Worm (Caenorhabditis elegans) whole organism, dauer: ENCODE measurements around the gene flwr-1.
"Not testable (repeated sequence)": the region's sequence is repeated elsewhere in the genome, so short reads cannot be mapped to it uniquely, and the experiment has no call there.

Experiments
- unc-62 ChIP-seq: sonication (generic microtip); optimal IDR thresholded peaks from 2 replicates; lab custom pipeline; 2017; ENCODE audit warnings: missing biosample characterization, missing genetic modification reagents, missing genetic modification characterization

The flwr-1 gene

DNA sequence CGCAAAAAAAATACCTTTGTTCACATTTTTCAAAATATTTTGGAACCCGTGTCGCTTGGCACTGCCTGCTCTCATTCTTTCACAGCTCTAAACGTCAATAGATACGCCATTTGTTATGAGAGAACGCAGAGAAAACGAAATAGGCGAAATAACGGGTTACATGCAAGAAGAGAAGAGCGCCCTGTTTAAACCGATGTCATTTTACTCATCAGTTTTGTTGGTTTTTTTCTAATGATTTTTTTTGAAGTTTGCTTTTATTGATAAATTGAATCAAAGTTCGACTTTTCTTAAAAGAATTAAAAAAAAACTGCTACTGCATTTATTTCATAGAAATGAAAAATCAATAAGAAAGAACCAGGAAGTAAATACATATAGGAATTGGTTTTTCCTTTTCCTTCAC is 8.7 kb upstream of the flwr-1 start:
- no peak for TF ChIP-seq unc-62 (GFP tag; lab: Kevin White, UChicago)

DNA sequence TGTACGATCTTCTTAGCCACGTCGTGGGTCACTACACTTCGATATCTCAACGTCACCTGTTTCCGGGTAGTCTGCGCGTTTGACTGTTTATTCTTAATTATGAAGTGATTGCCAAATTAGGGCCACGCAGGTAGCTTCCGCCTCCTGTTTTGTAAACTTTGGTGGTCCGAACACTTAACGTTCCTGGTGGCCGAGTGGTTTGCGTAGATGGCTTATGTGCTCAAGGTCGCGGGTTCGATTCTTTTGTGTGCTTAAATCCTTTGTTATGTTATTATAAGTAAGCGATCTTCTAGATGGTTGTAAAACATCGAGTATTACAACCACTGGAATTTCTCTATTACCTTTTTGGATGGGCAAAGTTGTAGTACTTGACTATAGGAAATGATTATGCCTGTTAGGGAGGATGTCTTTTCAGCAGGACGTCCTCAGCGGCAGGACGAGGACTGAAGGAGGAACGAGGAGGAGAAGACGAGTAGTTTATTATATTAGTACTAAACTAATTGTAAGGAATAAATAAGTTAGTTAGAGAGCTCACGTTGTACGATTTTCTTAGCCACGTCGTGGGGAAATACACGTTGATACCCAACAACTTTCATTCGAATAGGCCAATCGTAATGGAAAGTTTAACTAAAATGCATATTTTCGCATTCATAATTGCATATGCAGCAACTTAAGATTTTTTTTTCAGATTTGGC is 6.9 kb upstream of the flwr-1 start:
- no peak for TF ChIP-seq unc-62 (GFP tag; lab: Kevin White, UChicago)

DNA sequence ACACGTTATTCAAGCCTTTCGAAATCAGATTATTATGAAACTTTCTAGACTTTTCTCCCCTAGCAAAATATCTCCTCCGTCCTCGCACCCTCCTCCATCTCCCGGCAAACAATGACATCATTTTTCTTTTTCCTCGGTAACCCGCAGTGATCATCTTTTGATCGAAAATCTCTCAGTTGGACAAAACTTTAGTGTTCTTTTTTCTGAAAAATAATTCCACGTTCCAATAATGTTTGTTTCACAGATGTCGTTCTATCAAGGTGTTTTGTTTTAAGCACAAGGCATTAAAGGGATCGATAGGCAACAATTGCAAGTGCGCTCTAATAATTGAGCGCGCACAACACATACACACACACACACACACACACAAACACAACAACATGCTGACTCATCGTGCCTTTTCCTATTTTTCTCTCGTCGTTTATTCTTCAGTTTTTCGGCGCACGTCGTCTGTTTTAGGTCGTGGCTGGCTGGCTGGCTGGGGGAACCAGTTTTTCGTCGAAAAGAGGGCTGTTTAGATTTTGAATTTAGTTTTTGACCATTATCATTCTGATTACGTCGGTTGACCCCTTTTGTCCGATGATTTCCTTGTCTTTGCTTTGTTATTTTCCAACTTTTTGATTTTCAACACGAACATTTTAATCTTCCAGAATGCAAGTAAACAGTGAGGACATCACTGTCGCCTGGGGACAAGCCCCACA is 5.5 kb upstream of the flwr-1 start, which contains the start of gene F20D1.3:
TSS of gene F20D1.3 (plus strand) at position 651 of the 701 bp plus-strand sequence.
- no peak for TF ChIP-seq unc-62 (GFP tag; lab: Kevin White, UChicago)

DNA sequence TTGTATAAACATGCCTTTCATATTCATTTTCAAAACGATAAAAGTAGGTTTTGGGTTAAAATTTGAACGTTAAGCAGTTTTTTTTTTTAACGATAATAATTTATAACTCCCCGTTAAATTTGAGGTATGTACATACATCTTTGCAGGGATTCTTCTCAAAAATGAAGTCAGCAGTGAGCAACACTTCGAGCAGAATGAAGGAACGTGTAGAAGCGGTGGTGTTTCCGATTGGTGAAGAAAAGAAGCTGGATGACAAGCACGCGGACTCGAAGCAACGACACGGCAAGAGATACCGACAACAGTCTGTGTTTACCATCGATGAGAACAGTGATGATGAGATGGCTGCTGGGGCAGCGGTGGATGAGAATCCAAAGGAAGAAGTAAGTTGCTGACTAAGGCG is 3.0 kb upstream of the flwr-1 start:
- TF ChIP-seq unc-62 (GFP tag; lab: Kevin White, UChicago), result no peak

DNA sequence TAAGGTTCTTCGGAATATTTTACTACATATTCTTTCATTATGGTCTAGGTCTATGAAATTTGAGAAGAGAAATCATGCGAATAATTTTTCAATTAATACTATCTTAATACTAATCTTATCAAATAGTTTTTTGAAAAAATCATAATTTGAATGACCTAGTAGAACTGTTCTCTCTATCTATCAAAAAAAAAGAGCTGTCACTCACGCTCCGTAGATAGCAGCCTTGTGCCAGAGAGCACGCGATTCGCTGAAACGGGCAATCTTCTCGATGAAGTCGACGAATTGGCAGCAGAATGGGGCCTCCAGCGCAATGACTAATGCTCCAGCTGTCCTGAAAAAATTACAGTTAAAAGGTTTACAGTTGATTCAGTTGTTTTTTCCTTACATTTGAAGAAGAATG is 456 bp downstream of the flwr-1 start:
- no peak for TF ChIP-seq unc-62 (GFP tag; lab: Kevin White, UChicago)

DNA sequence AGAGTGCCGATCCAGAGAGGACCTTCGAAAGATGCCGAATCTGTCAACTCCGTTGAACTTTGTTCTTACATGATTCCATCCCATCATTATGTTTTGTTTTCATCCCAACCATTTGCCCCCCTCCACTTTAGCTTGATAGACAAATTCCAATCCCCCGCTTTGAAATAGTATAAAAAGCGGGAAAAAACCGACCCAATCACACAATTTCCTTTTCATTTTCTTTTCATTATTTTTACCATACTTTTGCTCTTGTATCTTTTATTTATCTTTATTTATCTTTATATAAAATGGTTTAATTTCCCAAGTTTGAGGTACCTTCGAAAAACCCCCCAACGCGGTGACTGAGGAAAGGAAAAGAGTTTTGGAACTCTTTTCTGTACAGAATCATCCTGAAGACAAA is 3.6 kb downstream of the flwr-1 start, which contains the start of gene F20D1.22:
TSS of gene F20D1.22 (plus strand) at position 301 of the 400 bp plus-strand sequence.
- TF ChIP-seq unc-62 (GFP tag; lab: Kevin White, UChicago), result not testable (repeated sequence)

DNA sequence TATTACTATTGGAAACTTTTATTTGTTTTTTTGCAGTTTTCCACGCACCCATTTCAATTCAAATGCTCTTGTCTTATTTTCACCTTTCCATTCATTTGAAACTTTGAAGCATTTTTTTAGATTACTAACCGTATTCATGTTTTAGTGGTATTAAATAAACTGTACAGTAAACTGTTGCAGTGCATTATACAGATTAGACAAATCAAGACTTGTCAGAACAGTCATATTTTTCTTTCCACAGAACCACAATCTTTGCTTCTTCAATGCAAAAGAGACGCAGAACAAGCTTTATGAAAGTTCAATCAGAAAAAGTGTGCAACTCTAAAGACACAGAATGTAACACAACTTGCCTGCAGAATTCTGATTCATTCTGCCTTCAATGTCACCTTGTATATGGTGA is 4.3 kb downstream of the flwr-1 start, which contains the start of gene F45B8.5:
TSS of gene F45B8.5 (plus strand) at position 301 of the 400 bp plus-strand sequence.
- TF ChIP-seq unc-62 (GFP tag; lab: Kevin White, UChicago), result no peak

DNA sequence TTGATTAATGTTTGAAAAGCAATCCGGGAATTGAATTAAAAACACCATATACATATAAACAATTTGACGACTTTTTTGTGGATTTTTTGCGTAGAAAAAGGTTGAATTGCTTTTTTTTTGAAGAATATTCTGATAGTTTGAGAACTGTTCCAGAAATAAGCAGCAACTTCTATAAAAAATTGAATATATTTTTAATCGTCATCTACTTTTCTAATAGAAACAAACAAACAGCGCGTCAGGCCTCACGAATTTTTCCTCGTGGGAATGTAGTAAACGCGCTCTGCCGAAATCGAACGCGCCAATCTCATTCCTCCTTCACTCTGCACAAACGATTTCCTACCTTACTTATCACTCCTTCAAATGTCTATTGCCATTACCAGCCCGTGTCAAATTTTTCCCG is 5.8 kb downstream of the flwr-1 start, which contains the start of gene rgs-11:
TSS of gene rgs-11 (plus strand) at position 301 of the 400 bp plus-strand sequence.
- TF ChIP-seq unc-62 (GFP tag; lab: Kevin White, UChicago), result no peak

DNA sequence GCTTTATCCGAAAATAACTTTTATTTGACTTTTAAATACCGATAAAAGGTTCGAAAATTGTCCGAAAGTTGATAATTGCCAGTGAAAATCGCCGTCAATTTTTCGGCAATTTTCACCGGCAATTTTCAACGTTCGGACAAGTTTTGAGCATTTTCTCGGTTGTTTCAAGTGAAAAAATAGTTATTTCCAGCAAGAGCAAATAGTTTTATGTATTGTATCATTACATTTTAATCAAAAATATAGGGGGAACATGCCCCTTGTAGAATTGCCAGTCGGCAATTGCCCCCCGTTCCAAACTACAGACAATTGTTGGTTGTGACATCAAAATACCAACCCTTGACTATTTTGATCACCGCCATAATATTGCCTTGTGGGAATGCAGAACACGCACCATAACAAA is 7.6 kb downstream of the flwr-1 start, which contains the start of gene rgs-10:
TSS of gene rgs-10 (plus strand) at position 301 of the 400 bp plus-strand sequence.
- no peak for TF ChIP-seq unc-62 (GFP tag; lab: Kevin White, UChicago)

DNA sequence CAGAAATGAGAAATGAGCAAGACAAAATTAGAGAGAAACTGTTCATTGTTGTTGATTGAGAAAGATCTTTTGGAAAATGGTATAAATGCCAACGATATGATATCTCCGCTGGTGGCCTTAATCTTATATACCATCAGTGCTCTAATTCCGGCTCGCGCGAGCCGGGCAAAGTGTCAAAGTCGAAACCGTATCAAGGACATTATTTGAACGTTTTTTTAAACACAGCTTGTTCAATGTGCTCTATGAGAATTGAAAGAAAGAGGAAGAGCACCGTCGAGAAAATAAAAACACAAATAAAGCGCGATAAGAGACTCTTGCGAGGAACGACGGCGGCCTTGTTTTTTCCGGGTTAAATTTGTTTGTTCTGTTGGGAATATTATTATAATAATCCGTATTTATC is 8.6 kb downstream of the flwr-1 start, which contains the start of gene idpp-3:
TSS of gene idpp-3 (minus strand) at position 101 of the 400 bp plus-strand sequence.
- no peak for TF ChIP-seq unc-62 (GFP tag; lab: Kevin White, UChicago)

DNA sequence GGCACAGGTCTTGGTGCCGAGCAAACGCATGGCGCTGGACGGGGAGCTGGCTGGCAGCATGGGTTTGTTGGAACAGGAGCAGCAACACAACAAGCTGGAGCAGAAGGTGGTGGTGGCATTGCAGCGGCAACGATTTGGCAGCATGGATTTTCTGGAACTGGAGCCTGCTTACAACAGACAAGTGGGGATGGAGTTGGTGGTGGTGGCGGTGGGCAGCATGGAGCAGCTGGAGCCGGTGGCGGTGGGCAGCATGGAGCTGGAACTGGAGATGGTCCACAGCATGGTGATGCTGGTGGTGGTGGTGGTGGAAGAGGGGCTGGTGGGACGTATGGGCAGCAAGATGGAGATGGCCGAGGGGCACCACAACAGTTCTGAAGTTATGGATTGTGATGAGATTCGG is 9.2 kb downstream of the flwr-1 start:
- TF ChIP-seq unc-62 (GFP tag; lab: Kevin White, UChicago), result no peak

DNA sequence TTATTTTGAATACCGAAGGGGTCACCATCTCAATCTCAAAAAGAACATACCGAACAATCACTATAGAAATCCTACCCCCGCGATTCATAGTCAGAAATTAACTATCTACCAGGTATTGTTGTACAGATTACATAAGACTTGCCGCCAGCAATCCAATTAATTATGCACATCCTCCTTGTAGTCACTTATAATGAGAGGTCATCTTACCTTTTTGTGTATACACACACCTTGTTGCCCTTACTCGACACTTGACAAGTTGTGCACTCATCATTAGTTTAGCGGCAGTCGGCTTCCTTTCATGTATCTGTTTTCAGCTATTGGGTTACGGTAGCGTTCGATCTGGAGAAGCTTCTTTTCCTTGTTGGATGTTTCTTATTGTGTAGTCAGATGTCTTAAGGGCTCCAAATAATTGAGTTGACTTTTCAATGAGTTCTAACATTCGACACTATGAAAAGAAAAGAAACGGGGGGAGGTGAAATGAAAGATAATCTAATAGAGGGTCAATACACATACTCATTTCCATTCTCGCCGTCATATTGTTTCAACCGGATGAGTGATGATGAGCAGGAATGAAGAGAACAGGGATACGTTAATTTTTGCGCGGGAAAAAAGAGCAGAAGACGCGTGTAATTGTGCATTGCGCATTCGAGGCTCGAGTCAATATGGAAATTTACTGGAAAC is 10.5 kb downstream of the flwr-1 start:
- TF ChIP-seq unc-62 (GFP tag; lab: Kevin White, UChicago), result no peak

DNA sequence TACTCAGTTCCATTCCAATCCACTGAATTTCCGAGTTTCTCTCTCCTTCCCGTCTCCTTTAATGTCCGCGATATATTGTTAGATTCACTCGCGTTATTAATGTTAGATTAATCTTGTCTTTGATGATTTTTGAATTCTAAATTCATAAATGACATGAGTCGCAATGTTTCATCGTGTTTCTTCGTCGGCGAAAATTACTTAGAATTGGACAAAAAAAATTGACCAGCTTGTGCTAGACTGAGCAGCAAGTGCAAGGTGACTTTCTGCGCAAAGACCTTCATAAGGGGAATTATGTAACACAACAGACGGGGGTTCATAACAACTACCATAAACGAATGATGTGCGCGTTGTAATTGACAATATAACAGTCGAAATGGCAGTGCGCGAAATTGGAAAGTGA is 11.7 kb downstream of the flwr-1 start:
- TF ChIP-seq unc-62 (GFP tag; lab: Kevin White, UChicago), result no peak

DNA sequence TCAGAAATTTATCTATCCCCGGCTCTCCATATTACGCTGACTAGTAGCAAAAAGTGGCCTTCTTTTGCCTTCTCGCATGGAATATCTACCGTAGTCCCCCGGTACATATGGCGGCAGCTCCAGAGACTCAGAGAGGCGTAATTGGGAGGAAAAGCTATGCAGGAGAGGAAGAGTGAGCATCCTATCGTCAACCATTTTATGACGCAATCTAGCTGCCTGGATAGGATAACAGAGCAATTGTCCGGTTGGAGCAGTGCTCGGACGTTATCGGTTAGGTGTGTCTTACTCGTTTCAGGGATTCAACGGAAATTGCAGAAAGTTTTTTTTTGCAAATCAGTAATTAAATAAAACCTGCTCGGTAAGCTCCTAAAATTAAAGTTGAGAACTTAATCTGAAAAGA is 12.9 kb downstream of the flwr-1 start:
- TF ChIP-seq unc-62 (GFP tag; lab: Kevin White, UChicago), result no peak

DNA sequence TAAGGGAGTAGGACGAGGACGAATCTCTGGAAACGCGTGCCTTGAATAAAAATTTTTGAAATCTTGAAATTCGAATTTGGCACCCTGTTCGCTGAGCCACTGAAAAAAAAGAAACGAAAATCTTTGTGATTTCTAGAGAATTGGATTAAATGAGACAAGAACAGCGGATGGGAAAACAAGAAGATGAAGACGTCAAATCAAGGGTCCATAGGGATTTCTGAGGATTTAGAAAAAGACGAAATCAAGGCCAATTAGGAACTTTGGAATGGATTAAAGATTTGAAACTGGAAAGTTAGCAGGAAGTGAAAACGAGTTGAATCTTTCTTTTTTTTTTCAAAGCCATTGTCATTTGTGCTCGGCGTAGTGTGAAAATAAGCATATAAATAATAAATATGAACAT is 15.5 kb downstream of the flwr-1 start, which contains the start of gene pag-3:
TSS of gene pag-3 (minus strand) at position 101 of the 400 bp plus-strand sequence.
- TF ChIP-seq unc-62 (GFP tag; lab: Kevin White, UChicago), result no peak

DNA sequence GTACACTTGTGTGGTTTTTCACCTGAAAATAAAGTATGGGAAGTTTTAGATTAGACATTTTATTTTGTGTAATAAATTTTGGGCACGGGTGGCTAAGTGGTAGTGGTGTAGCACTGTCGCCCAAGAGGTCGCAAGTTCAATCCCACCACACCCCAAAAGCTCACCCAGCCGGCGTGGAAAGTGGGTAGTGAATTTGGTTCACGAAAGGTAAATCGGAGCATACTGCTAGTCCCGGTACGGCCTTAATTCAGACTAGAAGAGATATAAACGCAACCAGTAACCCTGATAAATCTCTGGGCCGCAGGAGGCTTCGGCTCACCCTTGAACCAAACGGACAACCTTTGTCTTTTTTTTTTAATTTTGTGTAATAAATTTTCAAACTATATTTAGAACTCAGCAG is 18.3 kb downstream of the flwr-1 start:
- no peak for TF ChIP-seq unc-62 (GFP tag; lab: Kevin White, UChicago)
